Fruit fly (Drosophila melanogaster) whole organism, embryonic: ENCODE results near the gene Fatp1.
A peak's percentile ranks its signal among the peaks of the same experiment; 100 is the strongest.

Experiments
- CG10366 ChIP-seq: fragments of 200-800 bp; sonication (Bioruptor generic); IDR thresholded peaks from 2 replicates; pipeline ENCODE4 v1.3.6; 2022; ENCODE audit warnings: missing biosample characterization, missing genetic modification characterization
- CG11456 ChIP-seq: fragments of 200-800 bp; sonication (Bioruptor generic); IDR thresholded peaks from 3 replicates; pipeline ENCODE4 v1.3.6; 2022; ENCODE audit warnings: missing biosample characterization, missing genetic modification characterization
- CG11504 ChIP-seq: fragments of 200-800 bp; sonication (Bioruptor generic); optimal IDR thresholded peaks from 3 replicates; lab custom pipeline; 2019; ENCODE audit warnings: missing biosample characterization, mild to moderate bottlenecking, missing genetic modification characterization, moderate library complexity
- CG11696 ChIP-seq: fragments of 200-800 bp; sonication (Bioruptor generic); IDR thresholded peaks from 2 replicates; pipeline ENCODE4 v1.3.6; 2022; ENCODE audit warnings: missing biosample characterization, missing genetic modification characterization
- CG12071 ChIP-seq: fragments of 200-800 bp; sonication (Bioruptor generic); optimal IDR thresholded peaks from 3 replicates; lab custom pipeline; 2018; ENCODE audit warnings: missing biosample characterization, mild to moderate bottlenecking, missing genetic modification characterization
- CG13123 ChIP-seq: fragments of 200-800 bp; sonication (Bioruptor generic); optimal IDR thresholded peaks from 2 replicates; lab custom pipeline; 2016; ENCODE audit warnings: missing biosample characterization, missing genetic modification characterization
- CG13894 ChIP-seq: fragments of 200-800 bp; sonication (Bioruptor generic); optimal IDR thresholded peaks from 3 replicates; lab custom pipeline; 2018; ENCODE audit warnings: missing biosample characterization, mild to moderate bottlenecking, missing genetic modification characterization, moderate library complexity
- CG15696 ChIP-seq: fragments of 200-800 bp; sonication (Bioruptor generic); optimal IDR thresholded peaks from 2 replicates; lab custom pipeline; 2019; ENCODE audit warnings: missing biosample characterization, mild to moderate bottlenecking, missing genetic modification characterization, moderate library complexity
- CG1647 ChIP-seq: fragments of 200-800 bp; sonication (Bioruptor generic); optimal IDR thresholded peaks from 3 replicates; lab custom pipeline; 2016; ENCODE audit warnings: missing biosample characterization, missing genetic modification characterization
- CG17359 ChIP-seq: fragments of 200-800 bp; sonication (Bioruptor generic); optimal IDR thresholded peaks from 3 replicates; lab custom pipeline; 2018; ENCODE audit warnings: missing biosample characterization, mild to moderate bottlenecking, missing genetic modification characterization, moderate library complexity
- CG17829 ChIP-seq: fragments of 200-800 bp; optimal IDR thresholded peaks from 2 replicates; lab custom pipeline; 2019; ENCODE audit warnings: missing biosample characterization, mild to moderate bottlenecking, missing genetic modification characterization, moderate library complexity
- CG18476 ChIP-seq: fragments of 200-800 bp; sonication (Bioruptor generic); optimal IDR thresholded peaks from 2 replicates; lab custom pipeline; 2016; ENCODE audit warnings: missing biosample characterization, mild to moderate bottlenecking, missing genetic modification characterization
- CG18599 ChIP-seq: fragments of 200-800 bp; sonication (Bioruptor generic); optimal IDR thresholded peaks from 3 replicates; lab custom pipeline; 2017; ENCODE audit warnings: missing biosample characterization, missing genetic modification characterization, mild to moderate bottlenecking, moderate library complexity, missing genetic modification reagents
- CG3726 ChIP-seq: fragments of 200-800 bp; sonication (Bioruptor generic); IDR thresholded peaks from 3 replicates; pipeline ENCODE4, ENCODE4 v1.3.6; 2022; ENCODE audit warnings: missing biosample characterization, missing genetic modification characterization
- CG5245 ChIP-seq: fragments of 200-800 bp; sonication (Bioruptor generic); optimal IDR thresholded peaks from 3 replicates; lab custom pipeline; 2016; ENCODE audit warnings: missing biosample characterization, missing genetic modification characterization
- CG6689 ChIP-seq: fragments of 200-800 bp; sonication (Bioruptor generic); IDR thresholded peaks from 2 replicates; pipeline ENCODE4 v1.3.6; 2022; ENCODE audit warnings: missing biosample characterization, missing genetic modification characterization
- CG7839 ChIP-seq: fragments of 200-800 bp; sonication (Bioruptor generic); optimal IDR thresholded peaks from 3 replicates; lab custom pipeline; 2018; ENCODE audit warnings: missing biosample characterization, mild to moderate bottlenecking, missing genetic modification characterization, moderate library complexity
- CkIIα-i1 ChIP-seq: fragments of 200-800 bp; sonication (Bioruptor generic); IDR thresholded peaks from 2 replicates; pipeline ENCODE4 v1.3.6; 2022; ENCODE audit warnings: missing biosample characterization, missing genetic modification characterization
- E2f1 ChIP-seq: fragments of 200-800 bp; sonication (Bioruptor generic); IDR thresholded peaks from 2 replicates; pipeline ENCODE4 v1.3.6; 2022; ENCODE audit warnings: missing biosample characterization, missing genetic modification characterization
- Hey ChIP-seq: fragments of 200-800 bp; sonication (Bioruptor generic); optimal IDR thresholded peaks from 3 replicates; lab custom pipeline; 2018; ENCODE audit warnings: missing biosample characterization, mild to moderate bottlenecking, missing genetic modification characterization
- Hsf ChIP-seq: fragments of 200-800 bp; sonication (Bioruptor generic); optimal IDR thresholded peaks from 3 replicates; lab custom pipeline; 2016; ENCODE audit warnings: missing biosample characterization, missing genetic modification characterization
- Sox100B ChIP-seq: fragments of 200-800 bp; sonication (Bioruptor generic); optimal IDR thresholded peaks from 3 replicates; lab custom pipeline; 2018; ENCODE audit warnings: missing biosample characterization, mild to moderate bottlenecking, missing genetic modification characterization
- Spps ChIP-seq: fragments of 200-800 bp; sonication (Bioruptor generic); optimal IDR thresholded peaks from 2 replicates; lab custom pipeline; 2018; ENCODE audit warnings: missing biosample characterization, mild to moderate bottlenecking, missing genetic modification characterization
- Vsx1 ChIP-seq: fragments of 200-800 bp; sonication (Bioruptor generic); optimal IDR thresholded peaks from 2 replicates; lab custom pipeline; 2017; ENCODE audit warnings: missing biosample characterization, mild to moderate bottlenecking, missing genetic modification characterization, missing genetic modification reagents
- al ChIP-seq: fragments of 200-800 bp; sonication (Bioruptor generic); IDR thresholded peaks from 2 replicates; pipeline ENCODE4 v1.3.6; 2022; ENCODE audit warnings: missing biosample characterization, missing genetic modification characterization
- ap ChIP-seq: fragments of 200-800 bp; sonication (Bioruptor generic); IDR thresholded peaks from 2 replicates; pipeline ENCODE4 v1.3.6; 2022; ENCODE audit warnings: missing biosample characterization, missing genetic modification characterization
- ara ChIP-seq: fragments of 200-800 bp; sonication (Bioruptor generic); IDR thresholded peaks from 2 replicates; pipeline ENCODE4 v1.3.6; 2022; ENCODE audit warnings: missing biosample characterization, missing genetic modification characterization
- btn ChIP-seq: fragments of 200-800 bp; sonication (Bioruptor generic); optimal IDR thresholded peaks from 2 replicates; lab custom pipeline; 2016; ENCODE audit warnings: missing biosample characterization, missing genetic modification characterization
- chm ChIP-seq: fragments of 200-800 bp; sonication (Bioruptor generic); IDR thresholded peaks from 2 replicates; pipeline ENCODE4 v1.3.6; 2022; ENCODE audit warnings: missing biosample characterization, missing genetic modification characterization
- disco-r ChIP-seq: fragments of 200-800 bp; sonication (Bioruptor generic); optimal IDR thresholded peaks from 2 replicates; lab custom pipeline; 2016; ENCODE audit warnings: missing biosample characterization, missing genetic modification characterization
- dmrt99B ChIP-seq: fragments of 200-800 bp; sonication (Bioruptor generic); optimal IDR thresholded peaks from 2 replicates; lab custom pipeline; 2018; ENCODE audit warnings: missing biosample characterization, mild to moderate bottlenecking, missing genetic modification characterization, moderate library complexity
- dysf ChIP-seq: fragments of 200-800 bp; sonication (Bioruptor generic); IDR thresholded peaks from 3 replicates; pipeline ENCODE4 v1.3.6; 2022; ENCODE audit warnings: missing biosample characterization, missing genetic modification characterization
- emc ChIP-seq: fragments of 200-800 bp; sonication (Bioruptor generic); optimal IDR thresholded peaks from 2 replicates; lab custom pipeline; 2016; ENCODE audit warnings: missing biosample characterization, missing genetic modification characterization
- fd102C ChIP-seq: fragments of 200-800 bp; sonication (Bioruptor generic); optimal IDR thresholded peaks from 2 replicates; lab custom pipeline; 2018; ENCODE audit warnings: missing biosample characterization, mild to moderate bottlenecking, missing genetic modification characterization, moderate library complexity
- ftz-f1 ChIP-seq: fragments of 200-800 bp; sonication (Bioruptor generic); optimal IDR thresholded peaks from 2 replicates; lab custom pipeline; 2016; ENCODE audit warnings: missing biosample characterization, missing genetic modification characterization
- gcm2 ChIP-seq: fragments of 200-800 bp; sonication (Bioruptor generic); optimal IDR thresholded peaks from 2 replicates; lab custom pipeline; 2016; ENCODE audit warnings: missing biosample characterization, missing genetic modification characterization
- grn ChIP-seq: fragments of 200-800 bp; sonication (Bioruptor generic); optimal IDR thresholded peaks from 3 replicates; lab custom pipeline; 2017; ENCODE audit warnings: missing biosample characterization, missing genetic modification characterization
- jigr1 ChIP-seq: fragments of 200-800 bp; sonication (Bioruptor generic); IDR thresholded peaks from 3 replicates; pipeline ENCODE4 v1.3.6; 2022; ENCODE audit warnings: missing biosample characterization, missing genetic modification characterization
- pan ChIP-seq, 4 experiments: fragments of >200 bp in 3 of 4; fragments of 200-800 bp in 1 of 4; sonication (Bioruptor generic) in 1 of 4; optimal IDR thresholded peaks in 3 of 4; IDR thresholded peaks in 1 of 4; 2 replicates each; pipeline versions ENCODE4 v1.3.6 to Lab custom; 2017 to 2022; ENCODE audit warnings: missing biosample characterization in 2 of 4, missing genetic modification characterization in 2 of 4, mixed read lengths in 1 of 4
- prd ChIP-seq, 3 experiments: fragments of >200 bp in 2 of 3; fragments of 200-800 bp in 1 of 3; sonication (Bioruptor generic) in 1 of 3; optimal IDR thresholded peaks in 2 of 3; IDR thresholded peaks in 1 of 3; 2 replicates in 2 of 3; 3 replicates in 1 of 3; pipeline versions ENCODE4 v1.3.6 to Lab custom; 2017 to 2022; ENCODE audit warnings: missing biosample characterization in 1 of 3, missing genetic modification characterization in 1 of 3
- row ChIP-seq: fragments of 200-800 bp; sonication (Bioruptor generic); IDR thresholded peaks from 3 replicates; pipeline ENCODE4 v1.3.6; 2022; ENCODE audit warnings: missing biosample characterization, missing genetic modification characterization
- scrt ChIP-seq: fragments of 200-800 bp; sonication (Bioruptor generic); optimal IDR thresholded peaks from 2 replicates; lab custom pipeline; 2018; ENCODE audit warnings: missing biosample characterization, mild to moderate bottlenecking, missing genetic modification characterization, moderate library complexity
- sd ChIP-seq: fragments of 200-800 bp; sonication (Bioruptor generic); optimal IDR thresholded peaks from 3 replicates; lab custom pipeline; 2018; ENCODE audit warnings: missing biosample characterization, mild to moderate bottlenecking, missing genetic modification characterization, moderate library complexity
- sens ChIP-seq: fragments of 200-800 bp; sonication (Bioruptor generic); peaks from one replicate; lab custom pipeline; 2016; ENCODE audit warnings: missing biosample characterization, missing genetic modification characterization
- sug ChIP-seq: fragments of 200-800 bp; optimal IDR thresholded peaks from 2 replicates; lab custom pipeline; 2019; ENCODE audit warnings: missing biosample characterization, mild to moderate bottlenecking, missing genetic modification characterization, moderate library complexity
- tgo ChIP-seq: fragments of 200-800 bp; sonication (Bioruptor generic); IDR thresholded peaks from 3 replicates; pipeline ENCODE4 v1.3.6; 2022; ENCODE audit warnings: missing biosample characterization, missing genetic modification characterization
- twi ChIP-seq: fragments of 200-800 bp; optimal IDR thresholded peaks from 2 replicates; lab custom pipeline; 2019; ENCODE audit warnings: missing biosample characterization, mild to moderate bottlenecking, missing genetic modification characterization, moderate library complexity
- vvl ChIP-seq: fragments of 200-800 bp; sonication (Bioruptor generic); IDR thresholded peaks from 2 replicates; pipeline ENCODE4 v1.3.6; 2022; ENCODE audit warnings: missing biosample characterization, missing genetic modification characterization
- zen2 ChIP-seq: fragments of 200-800 bp; sonication (Bioruptor generic); IDR thresholded peaks from 3 replicates; pipeline ENCODE4 v1.3.6; 2022; ENCODE audit warnings: missing biosample characterization, missing genetic modification characterization; ENCODE audit not compliant: partially characterized antibody
- zfh1 ChIP-seq: fragments of 200-800 bp; sonication (Bioruptor generic); IDR thresholded peaks from 3 replicates; pipeline ENCODE4 v1.3.6; 2022; ENCODE audit warnings: missing biosample characterization, missing genetic modification characterization

Gene Fatp1

DNA sequence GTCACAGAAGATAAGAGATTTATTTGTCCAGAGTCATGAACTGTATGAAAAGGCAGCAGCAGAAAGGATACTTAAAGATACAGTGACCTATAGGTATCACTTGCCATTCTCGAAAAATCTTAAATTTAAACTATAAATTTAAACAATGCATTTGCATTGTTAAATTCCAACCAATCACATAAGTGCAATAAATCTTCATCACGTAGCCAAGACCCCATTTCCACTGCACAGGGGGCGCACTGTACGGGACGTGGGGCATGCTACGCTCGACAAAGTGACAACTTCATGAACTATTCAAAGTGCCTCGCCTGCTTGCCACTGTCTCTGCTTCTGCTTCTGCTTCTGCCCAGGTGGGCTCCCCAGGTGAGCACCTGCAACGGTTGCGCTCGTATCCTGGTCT lies 38.3 kb upstream of the Fatp1 start (continued):
- TF ChIP-seq zfh1 (peak; percentile 63; the same call in 2 of the 3 replicates), row (GFP tag; lab: Robert Waterston, UW) (peak; percentile 45; the same call in 2 of the 3 replicates), CG6689 (peak; percentile 38; the same call in 1 of the 2 replicates), Sox100B (GFP tag; lab: Kevin White, UChicago) (no peak), fd102C (GFP tag; lab: Kevin White, UChicago) (no peak), pan (optimal IDR thresholded peaks at IDR 0.05; lab: Kevin White, UChicago) (no peak), pan (GFP tag; optimal IDR thresholded peaks at IDR 0.05 in 1 of 2, IDR thresholded peaks at IDR 0.05 in 1 of 2) (peak in 1 of 2 experiments; percentile 14), CG11504 (tag; lab: Kevin White, UChicago) (peak; percentile 21), CG7839 (tag; lab: Kevin White, UChicago) (no peak), CG3726 (GFP tag; lab: Robert Waterston, UW) (0 out of 3 replicates have a peak, but pooled peaks have one; percentile 52), dysf (GFP tag; lab: Robert Waterston, UW) (peak; percentile 32; the same call in 1 of the 3 replicates), E2f1 (GFP tag; lab: Robert Waterston, UW) (0 out of 2 replicates have a peak, but pooled peaks have one; percentile 9), ap (GFP tag; lab: Robert Waterston, UW) (peak; percentile 14; the same call in 1 of the 2 replicates), tgo (GFP tag; lab: Robert Waterston, UW) (peak; percentile 19; the same call in 1 of the 3 replicates), ara (peak; percentile 47; the same call in 1 of the 2 replicates), prd (optimal IDR thresholded peaks at IDR 0.05; lab: Kevin White, UChicago) (no peak), prd (GFP tag; IDR thresholded peaks at IDR 0.05; lab: Robert Waterston, UW) (peak; percentile 29; the same call in 1 of the 3 replicates), vvl (peak; percentile 41), CG18599 (GFP tag; lab: Kevin White, UChicago) (no peak), CG17359 (tag; lab: Kevin White, UChicago) (peak; percentile 2)

DNA sequence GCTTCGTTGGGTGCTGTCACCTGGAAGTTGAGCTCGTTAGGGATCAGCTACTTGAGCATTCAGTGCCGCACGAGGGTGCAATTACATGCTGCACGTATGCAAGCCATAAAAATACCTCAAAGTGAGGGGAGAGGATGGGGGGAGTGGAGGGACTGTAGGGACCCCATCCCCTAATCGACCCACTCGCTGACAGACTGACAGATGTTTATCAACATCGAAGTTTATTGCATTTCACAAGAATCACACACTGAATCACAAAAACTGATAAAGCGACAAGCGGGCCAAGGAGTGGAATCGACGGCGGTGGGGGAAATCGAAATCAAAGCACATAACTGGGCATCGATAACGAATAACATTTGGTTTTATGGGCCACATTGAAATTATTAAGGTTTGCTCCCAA lies 37.7 kb upstream of the Fatp1 start:
- no peak for TF ChIP-seq disco-r (GFP tag; lab: Kevin White, UChicago)
- no peak for TF ChIP-seq CG13123 (GFP tag; lab: Kevin White, UChicago)
- TF ChIP-seq CG11696 (GFP tag; lab: Robert Waterston, UW), result no peak
- TF ChIP-seq emc (GFP tag; lab: Kevin White, UChicago), result no peak
- no peak for TF ChIP-seq gcm2
- no peak for TF ChIP-seq CkIIα-i1 (GFP tag; lab: Robert Waterston, UW)
- TF ChIP-seq Hsf, result no peak
- no peak for TF ChIP-seq ftz-f1 (GFP tag; lab: Kevin White, UChicago)
- TF ChIP-seq E2f1 (GFP tag; lab: Robert Waterston, UW), result no peak
- no peak for TF ChIP-seq al (GFP tag; lab: Robert Waterston, UW)
- TF ChIP-seq CG17829, result no peak
- TF ChIP-seq CG13894 (tag; lab: Kevin White, UChicago), result no peak
- TF ChIP-seq sd, result peak; percentile 81
- 0 out of 2 replicates have a peak, but pooled peaks have one; percentile 8 for TF ChIP-seq CG10366 (GFP tag; lab: Robert Waterston, UW)
- no peak for TF ChIP-seq CG15696 (tag; lab: Kevin White, UChicago)
- TF ChIP-seq Hey (tag; lab: Kevin White, UChicago), result peak; percentile 32
- no peak for TF ChIP-seq dmrt99B (tag; lab: Kevin White, UChicago)
- TF ChIP-seq chm (GFP tag; lab: Robert Waterston, UW), result no peak
- no peak for TF ChIP-seq zen2 (GFP tag; lab: Robert Waterston, UW)
- TF ChIP-seq CG5245, result no peak
- no peak for TF ChIP-seq CG11456 (GFP tag; lab: Robert Waterston, UW)
- no peak for TF ChIP-seq btn (GFP tag; lab: Kevin White, UChicago)
- TF ChIP-seq jigr1 (GFP tag; lab: Robert Waterston, UW), result no peak
- no peak for TF ChIP-seq CG1647
- TF ChIP-seq CG18476 (GFP tag; lab: Kevin White, UChicago), result no peak
- TF ChIP-seq CG12071 (GFP tag; lab: Kevin White, UChicago), result no peak
- no peak for TF ChIP-seq Spps (tag; lab: Kevin White, UChicago)
- TF ChIP-seq grn (GFP tag; lab: Kevin White, UChicago), result peak; percentile 98
- peak; percentile 81 for TF ChIP-seq twi (tag; lab: Kevin White, UChicago)
- TF ChIP-seq sens (GFP tag; lab: Kevin White, UChicago), result no peak
- TF ChIP-seq Vsx1 (GFP tag; lab: Kevin White, UChicago), result peak; percentile 40
- TF ChIP-seq scrt, result no peak
- TF ChIP-seq sug (tag; lab: Kevin White, UChicago), result peak; percentile 47
